Fruit fly (Drosophila melanogaster) whole organism, embryonic: ENCODE results near the gene dmGlut.

ENCODE experiments used
- Blimp-1 ChIP-seq: fragments of 200-800 bp; sonication (Bioruptor generic); optimal IDR thresholded peaks from 3 replicates; lab custom pipeline; 2018; ENCODE audit warnings: missing biosample characterization, missing genetic modification characterization, mild to moderate bottlenecking, moderate library complexity, missing genetic modification reagents
- CG10147 ChIP-seq: fragments of 200-800 bp; sonication (Bioruptor generic); optimal IDR thresholded peaks from 2 replicates; lab custom pipeline; 2019; ENCODE audit warnings: missing biosample characterization, mild to moderate bottlenecking, missing genetic modification characterization, moderate library complexity
- CG10274 ChIP-seq: fragments of 200-800 bp; sonication (Bioruptor generic); optimal IDR thresholded peaks from 3 replicates; lab custom pipeline; 2017; ENCODE audit warnings: missing biosample characterization, mild to moderate bottlenecking, missing genetic modification characterization
- CG12071 ChIP-seq: fragments of 200-800 bp; sonication (Bioruptor generic); optimal IDR thresholded peaks from 3 replicates; lab custom pipeline; 2018; ENCODE audit warnings: missing biosample characterization, mild to moderate bottlenecking, missing genetic modification characterization
- CG12236 ChIP-seq: fragments of 200-800 bp; sonication (Bioruptor generic); optimal IDR thresholded peaks from 2 replicates; lab custom pipeline; 2016; ENCODE audit warnings: missing biosample characterization, missing genetic modification characterization
- CG14667 ChIP-seq: fragments of 200-800 bp; sonication (Bioruptor generic); IDR thresholded peaks from 2 replicates; pipeline ENCODE4 v1.3.6; 2022; ENCODE audit warnings: missing biosample characterization, missing genetic modification characterization
- CG14710 ChIP-seq: fragments of 200-800 bp; sonication (Bioruptor generic); optimal IDR thresholded peaks from 3 replicates; lab custom pipeline; 2019; ENCODE audit warnings: missing biosample characterization, mild to moderate bottlenecking, missing genetic modification characterization, moderate library complexity
- CG15479 ChIP-seq: fragments of 200-800 bp; sonication (Bioruptor generic); optimal IDR thresholded peaks from 3 replicates; lab custom pipeline; 2019; ENCODE audit warnings: missing biosample characterization, mild to moderate bottlenecking, missing genetic modification characterization, moderate library complexity
- CG17186 ChIP-seq: fragments of 200-800 bp; sonication (Bioruptor generic); optimal IDR thresholded peaks from 3 replicates; lab custom pipeline; 2017; ENCODE audit warnings: missing biosample characterization, missing genetic modification reagents, missing genetic modification characterization
- CG18764 ChIP-seq: fragments of 200-800 bp; sonication (Bioruptor generic); optimal IDR thresholded peaks from 3 replicates; lab custom pipeline; 2016; ENCODE audit warnings: missing biosample characterization, missing genetic modification characterization
- CG31224 ChIP-seq: fragments of 200-800 bp; sonication (Bioruptor generic); IDR thresholded peaks from 2 replicates; pipeline ENCODE4 v1.3.6; 2022; ENCODE audit warnings: missing biosample characterization, missing genetic modification characterization
- CG32532 ChIP-seq: fragments of 200-800 bp; sonication (Bioruptor generic); IDR thresholded peaks from 2 replicates; pipeline ENCODE4 v1.3.6; 2022; ENCODE audit warnings: missing biosample characterization, missing genetic modification characterization
- CG33213 ChIP-seq: fragments of 200-800 bp; sonication (Bioruptor generic); optimal IDR thresholded peaks from 3 replicates; lab custom pipeline; 2016; ENCODE audit warnings: missing biosample characterization, missing genetic modification characterization
- CG33557 ChIP-seq: fragments of 200-800 bp; sonication (Bioruptor generic); optimal IDR thresholded peaks from 2 replicates; lab custom pipeline; 2019; ENCODE audit warnings: missing biosample characterization, mild to moderate bottlenecking, missing genetic modification characterization, moderate library complexity
- CG3838 ChIP-seq: fragments of 200-800 bp; sonication (Bioruptor generic); optimal IDR thresholded peaks from 3 replicates; lab custom pipeline; 2016; ENCODE audit warnings: missing biosample characterization, missing genetic modification characterization
- CG4328 ChIP-seq: fragments of 200-800 bp; sonication (Bioruptor generic); optimal IDR thresholded peaks from 3 replicates; lab custom pipeline; 2017; ENCODE audit warnings: missing biosample characterization, missing genetic modification reagents, missing genetic modification characterization
- CG7963 ChIP-seq: fragments of 200-800 bp; sonication (Bioruptor generic); IDR thresholded peaks from 3 replicates; pipeline ENCODE4 v1.3.6; 2022; ENCODE audit warnings: missing biosample characterization, missing genetic modification characterization; ENCODE audit not compliant: partially characterized antibody
- Dbx ChIP-seq: fragments of 200-800 bp; sonication (Bioruptor generic); IDR thresholded peaks from 3 replicates; pipeline ENCODE4 v1.3.6; 2022; ENCODE audit warnings: missing biosample characterization, missing genetic modification characterization
- Dip3 ChIP-seq: fragments of 200-800 bp; sonication (Bioruptor generic); optimal IDR thresholded peaks from 3 replicates; lab custom pipeline; 2016; ENCODE audit warnings: missing biosample characterization, missing genetic modification characterization
- GATAe ChIP-seq: fragments of 200-800 bp; sonication (Bioruptor generic); conservative IDR thresholded peaks from 2 replicates; pipeline ENCODE4 v1.3.6; 2022; ENCODE audit warnings: missing biosample characterization, missing genetic modification characterization
- H15 ChIP-seq: fragments of 200-800 bp; sonication (Bioruptor generic); IDR thresholded peaks from 3 replicates; pipeline ENCODE4 v1.3.6; 2022; ENCODE audit warnings: missing biosample characterization, missing genetic modification characterization
- HLHmδ ChIP-seq: fragments of 200-800 bp; sonication (Bioruptor generic); optimal IDR thresholded peaks from 2 replicates; lab custom pipeline; 2018; ENCODE audit warnings: missing biosample characterization, mild to moderate bottlenecking, missing genetic modification characterization, moderate library complexity
- Hr78 ChIP-seq, 2 experiments: fragments of 200-800 bp in 1 of 2; fragments of >200 bp in 1 of 2; sonication (Bioruptor generic) in 1 of 2; optimal IDR thresholded peaks; 2 replicates each; lab custom pipeline; 2017 to 2019; ENCODE audit warnings: missing biosample characterization in 2 of 2, missing genetic modification characterization in 2 of 2, mild to moderate bottlenecking in 1 of 2, moderate library complexity in 1 of 2
- Lpt ChIP-seq: fragments of >200 bp; optimal IDR thresholded peaks from 2 replicates; lab custom pipeline; 2018; ENCODE audit warnings: missing biosample characterization, missing genetic modification characterization
- Sox100B ChIP-seq: fragments of 200-800 bp; sonication (Bioruptor generic); optimal IDR thresholded peaks from 3 replicates; lab custom pipeline; 2018; ENCODE audit warnings: missing biosample characterization, mild to moderate bottlenecking, missing genetic modification characterization
- Sox102F ChIP-seq: fragments of 200-800 bp; sonication (Bioruptor generic); optimal IDR thresholded peaks from 2 replicates; lab custom pipeline; 2018; ENCODE audit warnings: missing biosample characterization, mild to moderate bottlenecking, missing genetic modification characterization, moderate library complexity
- Trl ChIP-seq, 3 experiments: fragments of >200 bp in 2 of 3; fragments of 200-800 bp in 1 of 3; sonication (Bioruptor generic) in 1 of 3; optimal IDR thresholded peaks; 2 replicates in 1 of 3; 3 replicates in 2 of 3; lab custom pipeline; 2016 to 2017; ENCODE audit warnings: missing biosample characterization in 1 of 3, missing genetic modification characterization in 1 of 3
- caup ChIP-seq: fragments of 200-800 bp; sonication (Bioruptor generic); optimal IDR thresholded peaks from 3 replicates; lab custom pipeline; 2017; ENCODE audit warnings: missing biosample characterization, mild to moderate bottlenecking, missing genetic modification characterization, moderate library complexity; ENCODE audit not compliant: severe bottlenecking
- chn ChIP-seq: fragments of 200-800 bp; sonication (Bioruptor generic); optimal IDR thresholded peaks from 2 replicates; lab custom pipeline; 2016; ENCODE audit warnings: missing biosample characterization, missing genetic modification characterization
- ci ChIP-seq: fragments of 200-800 bp; sonication (Bioruptor generic); IDR thresholded peaks from 3 replicates; pipeline ENCODE4 v1.3.6; 2022; ENCODE audit warnings: missing biosample characterization, missing genetic modification characterization
- emc ChIP-seq: fragments of 200-800 bp; sonication (Bioruptor generic); optimal IDR thresholded peaks from 2 replicates; lab custom pipeline; 2016; ENCODE audit warnings: missing biosample characterization, missing genetic modification characterization
- fd64A ChIP-seq: fragments of 200-800 bp; sonication (Bioruptor generic); optimal IDR thresholded peaks from 3 replicates; lab custom pipeline; 2018; ENCODE audit warnings: missing biosample characterization, mild to moderate bottlenecking, missing genetic modification characterization
- gcm ChIP-seq: fragments of 200-800 bp; sonication (Bioruptor generic); optimal IDR thresholded peaks from 2 replicates; lab custom pipeline; 2019; ENCODE audit warnings: missing biosample characterization, mild to moderate bottlenecking, missing genetic modification characterization, moderate library complexity
- gcm2 ChIP-seq: fragments of 200-800 bp; sonication (Bioruptor generic); optimal IDR thresholded peaks from 2 replicates; lab custom pipeline; 2016; ENCODE audit warnings: missing biosample characterization, missing genetic modification characterization
- mam ChIP-seq: fragments of 200-800 bp; sonication (Bioruptor generic); optimal IDR thresholded peaks from 3 replicates; lab custom pipeline; 2016; ENCODE audit warnings: missing biosample characterization, missing genetic modification characterization
- mirr ChIP-seq: fragments of 200-800 bp; sonication (Bioruptor generic); optimal IDR thresholded peaks from 3 replicates; lab custom pipeline; 2018; ENCODE audit warnings: missing biosample characterization, mild to moderate bottlenecking, missing genetic modification characterization
- mld ChIP-seq: fragments of 200-800 bp; sonication (Bioruptor generic); IDR thresholded peaks from 3 replicates; pipeline ENCODE4 v1.3.6; 2022; ENCODE audit warnings: missing biosample characterization, missing genetic modification characterization; ENCODE audit not compliant: partially characterized antibody
- nmo ChIP-seq: fragments of 200-800 bp; sonication (Bioruptor generic); optimal IDR thresholded peaks from 2 replicates; lab custom pipeline; 2018; ENCODE audit warnings: missing biosample characterization, mild to moderate bottlenecking, missing genetic modification characterization, moderate library complexity
- nom ChIP-seq: fragments of 200-800 bp; sonication (Bioruptor generic); optimal IDR thresholded peaks from 2 replicates; lab custom pipeline; 2017; ENCODE audit warnings: missing biosample characterization, missing genetic modification characterization, mild to moderate bottlenecking, moderate library complexity, missing genetic modification reagents
- org-1 ChIP-seq: fragments of 200-800 bp; sonication (Bioruptor generic); optimal IDR thresholded peaks from 2 replicates; lab custom pipeline; 2017; ENCODE audit warnings: missing biosample characterization, missing genetic modification characterization
- phol ChIP-seq: fragments of 200-800 bp; sonication (Bioruptor generic); optimal IDR thresholded peaks from 3 replicates; lab custom pipeline; 2018; ENCODE audit warnings: missing biosample characterization, mild to moderate bottlenecking, missing genetic modification characterization, moderate library complexity
- sens ChIP-seq: fragments of 200-800 bp; sonication (Bioruptor generic); peaks from one replicate; lab custom pipeline; 2016; ENCODE audit warnings: missing biosample characterization, missing genetic modification characterization
- ssp ChIP-seq: fragments of 200-800 bp; sonication (Bioruptor generic); IDR thresholded peaks from 2 replicates; pipeline ENCODE4 v1.3.6; 2022; ENCODE audit warnings: missing biosample characterization, missing genetic modification characterization
- twi ChIP-seq: fragments of 200-800 bp; optimal IDR thresholded peaks from 2 replicates; lab custom pipeline; 2019; ENCODE audit warnings: missing biosample characterization, mild to moderate bottlenecking, missing genetic modification characterization, moderate library complexity

dmGlut gene

DNA sequence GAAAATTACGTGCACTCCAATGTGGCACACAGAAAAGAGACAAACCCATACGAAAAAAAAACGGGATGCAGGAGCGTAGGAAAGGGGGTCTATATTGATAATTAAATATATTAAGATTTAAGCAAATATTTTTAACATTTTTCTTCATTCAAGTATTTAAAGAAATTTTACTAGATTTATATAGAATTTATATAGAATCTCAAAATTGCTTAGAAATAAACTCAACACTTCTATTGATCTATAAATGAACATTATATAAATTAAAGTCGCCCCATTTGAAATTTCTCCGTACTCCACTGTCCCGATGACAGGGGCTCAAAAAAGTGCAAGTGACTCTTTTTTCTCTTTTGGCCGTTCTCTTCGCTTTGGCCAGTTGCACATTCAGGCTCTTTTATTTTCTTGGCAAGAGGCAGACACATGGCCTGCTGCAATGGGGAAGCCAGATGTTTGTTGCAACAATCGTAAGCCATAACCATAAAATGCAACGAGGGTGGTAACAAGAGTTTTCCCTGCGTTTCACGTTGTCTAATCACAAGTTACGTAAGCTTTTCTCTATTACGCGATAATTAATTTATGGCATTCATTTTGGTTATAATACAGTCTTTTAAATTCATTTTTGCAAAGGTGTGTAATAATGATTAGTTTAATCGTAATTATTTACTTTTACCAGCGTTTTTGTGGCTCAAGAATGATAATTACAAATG lies 38.6 kb downstream of the dmGlut start (continued):
- TF ChIP-seq CG32532 (GFP tag; lab: Robert Waterston, UW) (no peak), H15 (GFP tag; lab: Robert Waterston, UW) (no peak), emc (no peak)
- TF ChIP-seq, all 482 proteins: peak for 83

DNA sequence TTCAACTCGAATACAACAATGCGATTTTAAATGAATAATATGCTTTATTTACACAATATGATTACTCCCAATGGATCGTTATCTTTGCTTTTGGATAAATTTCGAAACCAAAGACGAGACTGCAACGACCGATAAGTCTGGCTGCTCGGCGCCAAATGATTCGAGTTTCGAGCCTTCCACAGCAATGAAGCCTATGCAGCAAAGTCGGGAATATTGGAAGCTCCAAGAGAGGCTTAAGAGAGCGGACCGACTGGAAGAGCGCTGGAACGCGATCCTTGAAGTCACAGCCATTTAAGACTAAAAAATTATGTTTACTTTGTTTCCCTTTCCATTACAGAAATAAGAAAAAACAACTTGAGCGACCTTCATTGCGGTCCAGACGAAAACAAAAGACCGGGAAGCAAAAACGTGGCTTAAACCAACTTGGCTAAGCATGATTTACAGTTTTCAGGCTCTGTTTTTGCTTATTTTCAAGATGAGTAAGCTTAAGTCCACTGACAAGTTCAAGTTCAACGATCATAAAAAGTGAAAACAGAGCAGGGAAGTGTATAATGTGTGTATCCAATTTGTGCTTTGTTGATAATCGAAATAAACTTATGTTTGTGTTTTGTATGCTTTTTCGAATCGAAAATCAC lies 39.5 kb downstream of the dmGlut start, which contains the start of gene firl:
TSS of gene firl (minus strand) at position 159 of the 635 bp plus-strand sequence.
- TF ChIP-seq Dbx (GFP tag; lab: Robert Waterston, UW) (no peak), nom (GFP tag; lab: Kevin White, UChicago) (peak; percentile 55), Trl (optimal IDR thresholded peaks at IDR 0.05; lab: Kevin White, UChicago) (peak in 1 of 2 experiments; percentile 11), Trl (GFP tag; optimal IDR thresholded peaks at IDR 0.05; lab: Kevin White, UChicago) (no peak), Blimp-1 (GFP tag; lab: Kevin White, UChicago) (peak; percentile 53)

DNA sequence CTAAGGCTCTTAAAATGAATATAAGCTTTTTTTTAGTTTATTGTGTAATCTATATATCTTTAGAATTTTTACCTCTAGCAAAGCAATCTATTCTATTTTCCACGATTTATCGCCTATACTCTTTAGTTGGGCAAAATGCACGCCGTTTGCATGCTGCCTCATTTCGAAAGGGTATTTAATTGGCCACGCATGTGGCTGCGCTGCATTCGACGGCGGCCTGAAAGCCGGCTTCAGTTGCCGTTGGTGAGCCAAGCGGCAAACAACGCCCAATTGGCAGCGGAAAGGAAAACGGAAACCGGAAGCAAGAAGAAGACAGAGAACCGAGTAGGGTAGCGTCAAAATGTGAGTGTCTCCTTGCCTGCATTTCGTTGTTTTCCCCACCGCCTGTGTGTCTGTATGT lies 48.6 kb downstream of the dmGlut start, which contains the start of gene CG14947:
TSS of gene CG14947 (plus strand) at position 251 of the 400 bp plus-strand sequence.
- TF ChIP-seq CG4328 (GFP tag; lab: Kevin White, UChicago) (no peak), nmo (GFP tag; lab: Kevin White, UChicago) (no peak), org-1 (GFP tag; lab: Kevin White, UChicago) (no peak), mld (GFP tag; lab: Robert Waterston, UW) (no peak), ci (GFP tag; lab: Robert Waterston, UW) (peak; percentile 72), twi (tag; lab: Kevin White, UChicago) (no peak), Dip3 (GFP tag; lab: Kevin White, UChicago) (no peak), ssp (GFP tag; lab: Robert Waterston, UW) (no peak), CG18764 (no peak), CG17186 (no peak), Hr78 (GFP tag; optimal IDR thresholded peaks at IDR 0.05; lab: Kevin White, UChicago) (no peak), phol (tag; lab: Kevin White, UChicago) (peak; percentile 9), sens (GFP tag; lab: Kevin White, UChicago) (peak; percentile 75), gcm (GFP tag; lab: Kevin White, UChicago) (no peak), fd64A (GFP tag; lab: Kevin White, UChicago) (peak; percentile 19), CG33213 (GFP tag; lab: Kevin White, UChicago) (no peak), CG33557 (GFP tag; lab: Kevin White, UChicago) (peak; percentile 10), emc (no peak), CG7963 (GFP tag; lab: Robert Waterston, UW) (no peak), mam (no peak), CG12236 (no peak), gcm2 (no peak), CG31224 (GFP tag; lab: Robert Waterston, UW) (no peak), caup (GFP tag; lab: Kevin White, UChicago) (no peak), Sox102F (GFP tag; lab: Kevin White, UChicago) (peak; percentile 20), CG10147 (no peak), mirr (GFP tag; lab: Kevin White, UChicago) (no peak), CG10274 (GFP tag; lab: Kevin White, UChicago) (no peak), CG3838 (GFP tag; lab: Kevin White, UChicago) (no peak), CG14667 (no peak), GATAe (GFP tag; lab: Robert Waterston, UW) (no peak), CG15479 (GFP tag; lab: Kevin White, UChicago) (peak; percentile 39), CG14710 (tag; lab: Kevin White, UChicago) (no peak), chn (GFP tag; lab: Kevin White, UChicago) (no peak), Sox100B (no peak), Lpt (GFP tag; lab: Kevin White, UChicago) (no peak), HLHmδ (GFP tag; lab: Kevin White, UChicago) (peak; percentile 59), CG12071 (GFP tag; lab: Kevin White, UChicago) (no peak)
